Worm (Caenorhabditis elegans): ENCODE data around the gene ivns-1.

The ivns-1 gene

ce11 chrX:12630556-12630955 is 3.6 kb downstream of the ivns-1 start (continued):
- TF ChIP-seq T26A5.8 (tag; optimal IDR thresholded peaks at IDR 0.05), result no peak
- TF ChIP-seq sea-2 (GFP tag; IDR thresholded peaks at IDR 0.05), result no peak
- no peak for TF ChIP-seq cebp-1 (GFP tag; IDR thresholded peaks at IDR 0.05)
- peak; percentile 42 for TF ChIP-seq cebp-1 (tag; optimal IDR thresholded peaks at IDR 0.05)
- 0 out of 2 replicates have a peak, but pooled peaks have one; percentile 24 for TF ChIP-seq egl-44 (GFP tag; IDR thresholded peaks at IDR 0.05)
- no peak for TF ChIP-seq pha-4 (tag; optimal IDR thresholded peaks at IDR 0.05)
- TF ChIP-seq F57A8.1 (GFP tag; optimal IDR thresholded peaks at IDR 0.05), result no peak
- TF ChIP-seq F37B4.10 (GFP tag; IDR thresholded peaks at IDR 0.05), result no peak
- TF ChIP-seq ztf-22 (GFP tag; optimal IDR thresholded peaks at IDR 0.05), result no peak
- no peak for TF ChIP-seq ztf-6 (GFP tag; IDR thresholded peaks at IDR 0.05)
- no peak for TF ChIP-seq egl-18 (GFP tag; IDR thresholded peaks at IDR 0.05)
- TF ChIP-seq hmg-1.2 (GFP tag; IDR thresholded peaks at IDR 0.05), result no peak; the same call in 1 of the 2 replicates
- no peak for TF ChIP-seq gei-17 (GFP tag; optimal IDR thresholded peaks at IDR 0.05)

DNA sequence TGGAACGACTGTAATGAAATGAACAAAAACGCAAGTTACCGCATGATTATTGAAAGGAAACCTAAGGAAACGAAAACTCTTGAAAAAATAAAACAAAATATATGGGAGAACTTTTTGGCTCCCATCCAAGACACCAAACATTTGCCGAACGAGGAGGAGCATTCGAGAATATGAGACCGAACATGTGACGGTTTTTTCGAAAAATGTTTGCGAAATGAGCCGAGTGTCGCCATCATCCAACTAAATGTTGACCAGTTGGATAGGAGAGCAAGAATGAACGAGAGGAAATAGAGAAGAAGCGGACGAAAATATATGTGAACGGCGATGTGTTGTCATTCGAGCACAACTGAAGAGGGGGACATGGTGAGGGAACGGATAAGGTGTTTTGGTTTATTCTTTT is 4.1 kb downstream of the ivns-1 start:
- TF ChIP-seq cebp-1 (GFP tag; IDR thresholded peaks at IDR 0.05) (peak; percentile 37; the same call in 1 of the 2 replicates), cebp-1 (tag; optimal IDR thresholded peaks at IDR 0.05) (peak; percentile 66), Y53G8AR.9 (GFP tag; conservative IDR thresholded peaks at IDR 0.05) (no peak)

DNA sequence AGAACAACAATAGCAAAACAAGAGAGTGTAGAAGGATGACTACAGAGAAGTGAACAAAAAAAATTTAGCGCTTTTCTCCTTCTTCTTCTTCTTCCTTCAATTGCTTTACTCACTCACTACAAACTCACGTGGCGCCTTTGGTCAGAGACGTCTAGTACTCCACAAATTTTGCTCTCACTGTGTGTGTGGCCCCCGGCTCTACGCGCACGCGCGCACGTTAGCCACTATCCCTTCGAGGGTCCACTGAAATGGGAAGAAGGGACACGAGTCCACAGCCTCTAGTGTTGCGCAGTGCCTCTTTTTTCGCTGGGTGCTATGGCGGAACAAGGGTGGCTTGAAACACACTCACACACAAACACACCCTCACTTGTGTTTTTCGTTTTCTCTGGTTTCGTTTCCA is 4.9 kb downstream of the ivns-1 start:
- TF ChIP-seq lsl-1 (GFP tag; optimal IDR thresholded peaks at IDR 0.05) (no peak), lin-26 (GFP tag; IDR thresholded peaks at IDR 0.05) (0 out of 2 replicates have a peak, but pooled peaks have one; percentile 29), tlf-1 (GFP tag; optimal IDR thresholded peaks at IDR 0.05) (no peak), attf-5 (GFP tag; optimal IDR thresholded peaks at IDR 0.05) (peak; percentile 14), xnd-1 (tag; optimal IDR thresholded peaks at IDR 0.05) (no peak), dox-1 (GFP tag; IDR thresholded peaks at IDR 0.05) (peak; percentile 59; the same call in 1 of the 2 replicates), repo-1 (tag; optimal IDR thresholded peaks at IDR 0.05) (no peak), D2030.7 (GFP tag; IDR thresholded peaks at IDR 0.05) (no peak), hlh-26 (GFP tag; conservative IDR thresholded peaks at IDR 0.05) (no peak), Y95B8A.8 (GFP tag; IDR thresholded peaks at IDR 0.05) (0 out of 2 replicates have a peak, but pooled peaks have one; percentile 30), nhr-27 (tag; optimal IDR thresholded peaks at IDR 0.05) (no peak), cebp-1 (GFP tag; IDR thresholded peaks at IDR 0.05) (no peak), cebp-1 (tag; optimal IDR thresholded peaks at IDR 0.05) (peak; percentile 47), egl-18 (GFP tag; IDR thresholded peaks at IDR 0.05) (no peak), aptf-3 (GFP tag; IDR thresholded peaks at IDR 0.05) (no peak), F52B5.7 (tag; optimal IDR thresholded peaks at IDR 0.05) (no peak), tbp1 (GFP tag; optimal IDR thresholded peaks at IDR 0.05) (no peak), madf-10 (tag; optimal IDR thresholded peaks at IDR 0.05) (no peak), mel-28 (tag; optimal IDR thresholded peaks at IDR 0.05; ENCODE audit: borderline replicate concordance) (no peak), madf-3 (GFP tag; IDR thresholded peaks at IDR 0.05) (no peak), madf-6 (GFP tag; IDR thresholded peaks at IDR 0.05) (no peak), K12H6.12 (tag; optimal IDR thresholded peaks at IDR 0.05) (no peak), T07F8.4 (tag; optimal IDR thresholded peaks at IDR 0.05) (no peak), zfh-2 (GFP tag; conservative IDR thresholded peaks at IDR 0.05) (peak; percentile 64), lin-40 (tag; optimal IDR thresholded peaks at IDR 0.05) (no peak), Y79H2A.3 (GFP tag; conservative IDR thresholded peaks at IDR 0.05) (no peak), efl-1 (GFP tag; optimal IDR thresholded peaks at IDR 0.05) (no peak), mcd-1 (GFP tag; IDR thresholded peaks at IDR 0.05) (0 out of 2 replicates have a peak, but pooled peaks have one; percentile 26), F49E8.2 (tag; optimal IDR thresholded peaks at IDR 0.05; ENCODE audit: insufficient read depth) (no peak), hmg-1.2 (GFP tag; IDR thresholded peaks at IDR 0.05) (no peak), nfyb-1 (GFP tag; IDR thresholded peaks at IDR 0.05) (0 out of 2 replicates have a peak, but pooled peaks have one; percentile 59), lag-1 (GFP tag; IDR thresholded peaks at IDR 0.05) (no peak), ztf-6 (GFP tag; IDR thresholded peaks at IDR 0.05) (no peak), chd-7 (tag; optimal IDR thresholded peaks at IDR 0.05) (peak; percentile 6), B0019.2 (GFP tag; conservative IDR thresholded peaks at IDR 0.05) (no peak), ceh-27 (GFP tag; optimal IDR thresholded peaks at IDR 0.05) (peak; percentile 54)
